Fruit fly (Drosophila melanogaster) whole organism, wandering third instar larva: ENCODE data around the gene CAH9.

Experiments
- Abd-B ChIP-seq: fragments of >200 bp; optimal IDR thresholded peaks from 2 replicates; lab custom pipeline; 2017; ENCODE audit warnings: missing biosample characterization, missing genetic modification characterization
- CG32264 ChIP-seq: fragments of 200-800 bp; sonication (Bioruptor generic); optimal IDR thresholded peaks from 2 replicates; lab custom pipeline; 2016; ENCODE audit warnings: missing biosample characterization, missing genetic modification characterization
- CG9705 ChIP-seq: fragments of 200-800 bp; sonication (Bioruptor generic); optimal IDR thresholded peaks from 2 replicates; lab custom pipeline; 2018; ENCODE audit warnings: missing biosample characterization, mild to moderate bottlenecking, missing genetic modification characterization
- CrebA ChIP-seq: fragments of 200-800 bp; sonication (Bioruptor generic); optimal IDR thresholded peaks from 2 replicates; lab custom pipeline; 2016; ENCODE audit warnings: missing biosample characterization, mild to moderate bottlenecking, missing genetic modification characterization, borderline replicate concordance
- Dfd ChIP-seq: fragments of >200 bp; optimal IDR thresholded peaks from 2 replicates; lab custom pipeline; 2017; ENCODE audit warnings: missing biosample characterization, missing genetic modification characterization
- Dif ChIP-seq: fragments of 200-275, 200-300 bp; sonication (Bioruptor generic); optimal IDR thresholded peaks from 2 replicates; lab custom pipeline; 2018; ENCODE audit warnings: missing biosample characterization, missing genetic modification characterization; ENCODE audit not compliant: partially characterized antibody
- GATAd ChIP-seq: sonication (Bioruptor generic); optimal IDR thresholded peaks from 2 replicates; lab custom pipeline; 2016; ENCODE audit warnings: missing biosample characterization, missing genetic modification characterization
- HLH106 ChIP-seq: fragments of 200-800 bp; optimal IDR thresholded peaks from 3 replicates; lab custom pipeline; 2019; ENCODE audit warnings: missing biosample characterization, mild to moderate bottlenecking, missing genetic modification characterization, moderate library complexity
- Hnf4 ChIP-seq: fragments of 200-800 bp; sonication (Bioruptor generic); optimal IDR thresholded peaks from 2 replicates; lab custom pipeline; 2016; ENCODE audit warnings: missing biosample characterization, mild to moderate bottlenecking, missing genetic modification characterization
- Hr78 ChIP-seq: fragments of >200 bp; optimal IDR thresholded peaks from 2 replicates; lab custom pipeline; 2017; ENCODE audit warnings: missing biosample characterization, missing genetic modification characterization
- Hr83 ChIP-seq: fragments of 200-300 bp; sonication (Bioruptor generic); optimal IDR thresholded peaks from 2 replicates; lab custom pipeline; 2016; ENCODE audit warnings: missing biosample characterization, mild to moderate bottlenecking, missing genetic modification characterization, moderate library complexity; ENCODE audit not compliant: poor library complexity, severe bottlenecking
- Jra ChIP-seq: sonication (Bioruptor generic); optimal IDR thresholded peaks from 2 replicates; lab custom pipeline; 2016; ENCODE audit warnings: missing biosample characterization, missing genetic modification characterization
- Mio ChIP-seq: sonication (Bioruptor generic); optimal IDR thresholded peaks from 2 replicates; lab custom pipeline; 2016; ENCODE audit warnings: missing biosample characterization, missing genetic modification characterization
- Myc ChIP-seq: fragments of >200 bp; optimal IDR thresholded peaks from 2 replicates; lab custom pipeline; 2017
- N ChIP-seq: fragments of >200 bp; optimal IDR thresholded peaks from 2 replicates; lab custom pipeline; 2018; ENCODE audit warnings: missing biosample characterization, missing external identifiers, missing genetic modification characterization
- OdsH ChIP-seq: fragments of 200-800 bp; sonication (Bioruptor generic); optimal IDR thresholded peaks from 2 replicates; lab custom pipeline; 2016; ENCODE audit warnings: missing biosample characterization, mild to moderate bottlenecking, missing genetic modification characterization
- Rel ChIP-seq, 2 experiments: fragments of 200-800 bp; sonication (Bioruptor generic) in 1 of 2; optimal IDR thresholded peaks; 2 replicates in 1 of 2; 3 replicates in 1 of 2; lab custom pipeline; 2016 to 2019; ENCODE audit warnings: mild to moderate bottlenecking in 2 of 2, missing biosample characterization in 2 of 2, missing genetic modification characterization in 2 of 2, moderate library complexity in 1 of 2
- Sp1 ChIP-seq: fragments of 200-800 bp; sonication (Bioruptor generic); optimal IDR thresholded peaks from 3 replicates; lab custom pipeline; 2019; ENCODE audit warnings: missing biosample characterization, mild to moderate bottlenecking, missing genetic modification characterization, moderate library complexity
- Vsx2 ChIP-seq: fragments of 200-300, 225-300 bp; sonication (Bioruptor generic); optimal IDR thresholded peaks from 2 replicates; lab custom pipeline; 2018; ENCODE audit warnings: missing biosample characterization, missing genetic modification characterization; ENCODE audit not compliant: partially characterized antibody
- br ChIP-seq: fragments of 200-800 bp; sonication (Bioruptor generic); optimal IDR thresholded peaks from 2 replicates; lab custom pipeline; 2016; ENCODE audit warnings: missing biosample characterization, missing genetic modification characterization
- brk ChIP-seq: fragments of 200-800 bp; sonication (Bioruptor generic); optimal IDR thresholded peaks from 2 replicates; lab custom pipeline; 2016; ENCODE audit warnings: missing biosample characterization, mild to moderate bottlenecking, missing genetic modification characterization
- dl ChIP-seq, 2 experiments: fragments of 175-275, 200-275 bp in 1 of 2; fragments of 200-275 bp in 1 of 2; sonication (Bioruptor generic); optimal IDR thresholded peaks; lab custom pipeline; 2018; ENCODE audit warnings: mild to moderate bottlenecking in 2 of 2, missing biosample characterization in 2 of 2, missing genetic modification characterization in 2 of 2, moderate library complexity in 2 of 2; ENCODE audit not compliant: partially characterized antibody in 2 of 2, insufficient read depth in 1 of 2
- dmrt93B ChIP-seq: fragments of 200-800 bp; sonication (Bioruptor generic); optimal IDR thresholded peaks from 2 replicates; lab custom pipeline; 2018; ENCODE audit warnings: missing biosample characterization, mild to moderate bottlenecking, missing genetic modification characterization
- ey ChIP-seq: fragments of 200-800 bp; sonication (Bioruptor generic); optimal IDR thresholded peaks from 2 replicates; lab custom pipeline; 2016; ENCODE audit warnings: missing biosample characterization, missing genetic modification characterization
- foxo ChIP-seq, 2 experiments: fragments of 200-800 bp; sonication (Bioruptor generic); optimal IDR thresholded peaks; 2 replicates in 1 of 2; 3 replicates in 1 of 2; lab custom pipeline; 2016 to 2017; ENCODE audit warnings: missing biosample characterization in 2 of 2, missing genetic modification characterization in 2 of 2
- fru ChIP-seq: fragments of 200-800 bp; sonication (Bioruptor generic); optimal IDR thresholded peaks from 3 replicates; lab custom pipeline; 2016; ENCODE audit warnings: missing biosample characterization, mild to moderate bottlenecking, missing genetic modification characterization
- h ChIP-seq: fragments of 200-800 bp; sonication (Bioruptor generic); optimal IDR thresholded peaks from 3 replicates; lab custom pipeline; 2016; ENCODE audit warnings: missing biosample characterization, mild to moderate bottlenecking, missing genetic modification characterization
- jim ChIP-seq: fragments of 175-275, 200-325 bp; sonication (Bioruptor generic); optimal IDR thresholded peaks from 2 replicates; lab custom pipeline; 2016; ENCODE audit warnings: missing biosample characterization, mild to moderate bottlenecking, missing genetic modification characterization
- lola ChIP-seq: fragments of >200 bp; optimal IDR thresholded peaks from 2 replicates; lab custom pipeline; 2017; ENCODE audit warnings: missing biosample characterization, missing genetic modification characterization
- pan ChIP-seq: fragments of >200 bp; optimal IDR thresholded peaks from 2 replicates; lab custom pipeline; 2017
- psq ChIP-seq: fragments of 200-800 bp; sonication (Bioruptor generic); optimal IDR thresholded peaks from 3 replicates; lab custom pipeline; 2017; ENCODE audit warnings: missing biosample characterization, mild to moderate bottlenecking, missing genetic modification characterization, moderate library complexity
- rgr ChIP-seq: fragments of 200-800 bp; sonication (Bioruptor generic); optimal IDR thresholded peaks from 3 replicates; lab custom pipeline; 2016; ENCODE audit warnings: missing biosample characterization, mild to moderate bottlenecking, missing genetic modification characterization
- sage ChIP-seq: fragments of 200-800 bp; sonication (Bioruptor generic); optimal IDR thresholded peaks from 2 replicates; lab custom pipeline; 2016; ENCODE audit warnings: missing biosample characterization, mild to moderate bottlenecking, missing genetic modification characterization
- sv ChIP-seq: fragments of 200-800 bp; sonication (Bioruptor generic); optimal IDR thresholded peaks from 3 replicates; lab custom pipeline; 2016; ENCODE audit warnings: missing biosample characterization, missing genetic modification characterization
- tai ChIP-seq: sonication (Bioruptor generic); optimal IDR thresholded peaks from 2 replicates; lab custom pipeline; 2016; ENCODE audit warnings: missing biosample characterization, missing genetic modification characterization
- usp ChIP-seq: fragments of >200 bp; optimal IDR thresholded peaks from 2 replicates; lab custom pipeline; 2017; ENCODE audit warnings: missing biosample characterization, missing genetic modification characterization
- woc ChIP-seq: sonication (Bioruptor generic); optimal IDR thresholded peaks from 2 replicates; lab custom pipeline; 2016; ENCODE audit warnings: missing biosample characterization, mild to moderate bottlenecking, missing genetic modification characterization

The CAH9 gene

DNA sequence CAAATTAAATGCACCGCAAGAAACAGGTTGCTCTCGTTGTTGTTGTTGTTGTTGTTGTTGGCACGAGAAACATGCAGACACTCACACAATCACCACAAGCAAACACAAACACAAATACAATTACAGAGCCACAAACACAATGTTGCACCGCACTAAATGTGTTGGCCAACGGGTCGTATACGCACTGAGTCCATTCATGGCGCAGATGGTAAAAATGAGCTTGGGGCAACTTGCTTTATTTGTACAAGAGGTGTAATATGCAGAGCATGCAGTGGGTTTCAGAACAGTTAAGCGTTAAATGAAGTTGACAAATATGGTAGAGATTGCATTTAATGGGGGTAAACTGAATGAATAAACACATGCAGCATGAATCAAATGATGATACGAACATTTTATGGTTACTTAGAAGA lies 31.9 kb upstream of the CAH9 start:
- no peak for TF ChIP-seq Dif
- TF ChIP-seq CrebA = no peak
- TF ChIP-seq Sp1 (GFP tag; lab: Kevin White, UChicago) = no peak
- no peak for TF ChIP-seq N (GFP tag; lab: Kevin White, UChicago)
- TF ChIP-seq h (GFP tag; lab: Kevin White, UChicago) = no peak
- TF ChIP-seq sv = no peak

DNA sequence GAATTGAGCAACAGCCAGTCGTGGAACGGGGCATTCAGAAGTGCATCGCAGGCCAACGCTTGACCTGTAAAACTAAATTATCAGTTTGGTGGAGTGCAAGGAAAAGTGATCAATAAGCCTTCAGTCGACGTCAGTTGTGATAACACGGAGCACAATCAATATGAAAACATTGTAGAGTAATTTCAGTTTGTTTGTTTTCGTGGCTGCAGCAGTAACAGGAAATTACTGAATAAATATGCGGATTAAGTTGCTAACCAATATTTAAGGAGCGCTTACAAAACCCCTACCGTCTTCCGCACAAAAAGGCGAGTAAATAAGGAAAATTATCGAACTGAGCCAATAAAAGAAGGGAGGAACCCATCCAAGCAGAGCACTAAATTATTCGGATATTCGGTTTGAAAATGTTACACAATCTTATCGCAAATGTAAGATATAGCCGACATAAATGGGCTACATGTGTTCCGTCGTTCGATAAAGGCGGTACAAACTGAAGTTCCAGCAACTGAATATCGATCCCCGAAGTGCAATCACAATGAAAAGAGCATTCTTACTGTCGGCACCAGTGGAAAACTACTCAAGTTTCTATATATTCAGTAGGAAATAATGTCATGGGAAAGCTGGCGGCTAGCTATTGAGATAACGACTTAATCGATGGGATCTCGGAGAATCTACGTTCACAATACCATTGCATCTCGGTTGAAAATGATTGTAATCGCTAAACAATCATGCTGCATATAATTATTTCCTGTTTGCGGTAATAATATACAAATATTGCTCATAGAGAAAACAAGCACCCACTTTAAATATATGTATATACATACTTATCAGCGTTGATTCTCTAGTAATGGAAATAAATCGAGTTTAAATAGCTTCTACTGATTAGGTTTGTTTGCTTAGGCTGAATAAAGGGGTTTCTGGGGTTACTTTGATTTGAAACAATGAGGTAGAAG lies 30.0 kb upstream of the CAH9 start:
- TF ChIP-seq Myc (lab: Kevin White, UChicago) (no peak), N (GFP tag; lab: Kevin White, UChicago) (no peak), Hnf4 (peak; percentile 37), woc (GFP tag; lab: Kevin White, UChicago) (no peak), foxo (GFP tag; optimal IDR thresholded peaks at IDR 0.05; lab: Kevin White, UChicago) (peak in 1 of 2 experiments; percentile 27), Rel (GFP tag; optimal IDR thresholded peaks at IDR 0.05; lab: Kevin White, UChicago) (no peak), Rel (tag; optimal IDR thresholded peaks at IDR 0.05; lab: Kevin White, UChicago) (no peak), Abd-B (GFP tag; lab: Kevin White, UChicago) (no peak), psq (GFP tag; lab: Kevin White, UChicago) (peak; percentile 30), brk (no peak), Dfd (no peak), br (GFP tag; lab: Kevin White, UChicago) (peak; percentile 51), fru (GFP tag; lab: Kevin White, UChicago) (peak; percentile 38), HLH106 (no peak), dmrt93B (peak; percentile 11), h (GFP tag; lab: Kevin White, UChicago) (peak; percentile 36), Jra (GFP tag; lab: Kevin White, UChicago) (no peak), Hr78 (no peak), sage (GFP tag; lab: Kevin White, UChicago) (no peak), rgr (peak; percentile 55), CrebA (no peak), Sp1 (GFP tag; lab: Kevin White, UChicago) (peak; percentile 26), tai (GFP tag; lab: Kevin White, UChicago) (no peak), usp (GFP tag; lab: Kevin White, UChicago) (no peak), lola (GFP tag; lab: Kevin White, UChicago) (no peak), GATAd (no peak), sv (no peak), dl (GFP tag; optimal IDR thresholded peaks at IDR 0.05; lab: Kevin White, UChicago; ENCODE audit: insufficient read depth in 1 of 2, partially characterized antibody in 2 of 2) (no peak), Hr83 (no peak), pan (lab: Kevin White, UChicago) (no peak), OdsH (peak; percentile 62), CG9705 (GFP tag; lab: Kevin White, UChicago) (no peak), ey (GFP tag; lab: Kevin White, UChicago) (peak; percentile 4), jim (GFP tag; lab: Kevin White, UChicago) (no peak), Vsx2 (GFP tag; lab: Kevin White, UChicago) (no peak)

DNA sequence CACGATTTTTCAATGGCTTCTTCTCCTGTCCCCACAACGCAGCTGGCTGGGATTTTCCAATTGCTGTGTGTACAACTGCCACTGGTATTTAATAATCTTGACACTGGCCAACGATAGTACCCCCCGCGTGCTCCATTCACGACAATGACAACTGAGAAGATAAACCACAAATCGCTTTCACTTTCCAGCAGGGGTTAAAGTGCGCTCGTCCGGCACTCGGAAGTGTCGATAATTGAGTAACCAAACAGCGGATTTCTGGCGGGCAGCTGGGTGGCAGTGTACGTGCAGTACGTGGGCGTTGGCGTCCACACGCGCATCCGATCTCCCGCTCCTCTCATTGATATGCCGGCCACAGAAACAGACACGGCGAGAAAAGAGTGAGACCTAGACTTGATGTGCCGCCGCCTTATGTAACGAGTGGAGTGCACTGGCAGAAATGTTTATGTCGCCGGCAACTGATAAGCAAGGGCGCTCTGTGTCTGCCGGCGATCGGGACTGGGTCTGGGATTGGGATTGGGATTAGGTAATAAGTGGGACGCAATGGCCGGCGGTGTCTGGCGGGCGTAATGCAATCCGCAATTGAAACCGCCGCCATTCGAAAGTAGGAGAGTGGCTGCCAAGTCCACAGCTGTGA lies 28.9 kb upstream of the CAH9 start:
- TF ChIP-seq woc (GFP tag; lab: Kevin White, UChicago) (no peak), Jra (GFP tag; lab: Kevin White, UChicago) (no peak), Sp1 (GFP tag; lab: Kevin White, UChicago) (no peak), CG32264 (no peak), Hr78 (no peak), usp (GFP tag; lab: Kevin White, UChicago) (no peak), jim (GFP tag; lab: Kevin White, UChicago) (no peak), pan (lab: Kevin White, UChicago) (no peak), CG9705 (GFP tag; lab: Kevin White, UChicago) (no peak), Hr83 (no peak), rgr (no peak), Vsx2 (GFP tag; lab: Kevin White, UChicago) (no peak), Mio (GFP tag; lab: Kevin White, UChicago) (no peak), br (GFP tag; lab: Kevin White, UChicago) (no peak), ey (GFP tag; lab: Kevin White, UChicago) (no peak), dmrt93B (no peak), dl (GFP tag; optimal IDR thresholded peaks at IDR 0.05; lab: Kevin White, UChicago; ENCODE audit: insufficient read depth in 1 of 2, partially characterized antibody in 2 of 2) (no peak)
- TF ChIP-seq, all 38 proteins: peak for 0
